Worm (Caenorhabditis elegans) whole organism, L3 larva: ENCODE data around the gene W05E10.1.

Source experiments
- R02D3.7 ChIP-seq: fragments of 150-350 bp; optimal IDR thresholded peaks from 2 replicates; lab custom pipeline; 2014; ENCODE audit warnings: missing biosample characterization, missing genetic modification characterization
- aly-2 ChIP-seq: fragments of 150-350 bp; optimal IDR thresholded peaks from 2 replicates; lab custom pipeline; 2014; ENCODE audit warnings: missing biosample characterization, missing genetic modification characterization
- ama-1 ChIP-seq: fragments of 150-350 bp; optimal IDR thresholded peaks from 2 replicates; lab custom pipeline; 2018
- ceh-16 ChIP-seq: sonication (generic microtip); optimal IDR thresholded peaks from 2 replicates; lab custom pipeline; 2017; ENCODE audit warnings: missing biosample characterization, missing genetic modification characterization
- ceh-28 ChIP-seq: fragments of 150-350 bp; optimal IDR thresholded peaks from 2 replicates; lab custom pipeline; 2014; ENCODE audit warnings: missing biosample characterization, missing genetic modification reagents, missing genetic modification characterization
- ceh-82 ChIP-seq: fragments of 150-350 bp; optimal IDR thresholded peaks from 2 replicates; lab custom pipeline; 2014; ENCODE audit warnings: missing biosample characterization, missing genetic modification characterization
- ceh-9 ChIP-seq: sonication (generic microtip); optimal IDR thresholded peaks from 2 replicates; lab custom pipeline; 2018; ENCODE audit warnings: missing biosample characterization, missing genetic modification characterization
- daf-12 ChIP-seq: fragments of 150-350 bp; optimal IDR thresholded peaks from 2 replicates; lab custom pipeline; 2014; ENCODE audit warnings: missing biosample characterization, missing genetic modification reagents, missing genetic modification characterization
- egl-5 ChIP-seq: fragments of 150-350 bp; optimal IDR thresholded peaks from 2 replicates; lab custom pipeline; 2017; ENCODE audit warnings: missing biosample characterization, missing genetic modification reagents, missing genetic modification characterization, inconsistent platforms
- elt-2 ChIP-seq: sonication (generic microtip); optimal IDR thresholded peaks from 2 replicates; lab custom pipeline; 2016; ENCODE audit warnings: missing genetic modification reagents, mild to moderate bottlenecking, missing genetic modification characterization, missing compliant biosample characterization
- elt-3 ChIP-seq, 3 experiments: fragments of 150-350 bp in 1 of 3; sonication (generic microtip) in 2 of 3; optimal IDR thresholded peaks; 2 replicates in 2 of 3; 4 replicates in 1 of 3; lab custom pipeline; 2014 to 2017; ENCODE audit warnings: missing biosample characterization in 3 of 3, missing genetic modification characterization in 3 of 3
- eor-1 ChIP-seq, 2 experiments: fragments of 150-350 bp; optimal IDR thresholded peaks; 2 replicates each; lab custom pipeline; 2014 to 2018; ENCODE audit warnings: missing biosample characterization in 2 of 2, missing genetic modification characterization in 2 of 2
- fkh-10 ChIP-seq: sonication (generic microtip); optimal IDR thresholded peaks from 2 replicates; lab custom pipeline; 2017; ENCODE audit warnings: missing biosample characterization, missing genetic modification reagents, missing genetic modification characterization
- fos-1 ChIP-seq: fragments of 150-350 bp; optimal IDR thresholded peaks from 2 replicates; lab custom pipeline; 2014; ENCODE audit warnings: missing biosample characterization, missing genetic modification characterization
- hmg-11 ChIP-seq: sonication (generic microtip); optimal IDR thresholded peaks from 2 replicates; lab custom pipeline; 2016; ENCODE audit warnings: missing genetic modification characterization, missing compliant biosample characterization
- jun-1 ChIP-seq: fragments of 150-350 bp; optimal IDR thresholded peaks from 2 replicates; lab custom pipeline; 2014; ENCODE audit warnings: missing biosample characterization, missing genetic modification reagents, missing genetic modification characterization
- lin-15B ChIP-seq: fragments of 150-350 bp; optimal IDR thresholded peaks from 2 replicates; lab custom pipeline; 2014; ENCODE audit warnings: missing biosample characterization, missing genetic modification characterization
- lin-39 ChIP-seq: fragments of 150-350 bp; optimal IDR thresholded peaks from 2 replicates; lab custom pipeline; 2018; ENCODE audit warnings: missing biosample characterization, missing genetic modification reagents, missing genetic modification characterization
- lsy-12 ChIP-seq: sonication (generic microtip); optimal IDR thresholded peaks from 2 replicates; lab custom pipeline; 2016; ENCODE audit warnings: mild to moderate bottlenecking, missing genetic modification characterization, missing compliant biosample characterization
- mdl-1 ChIP-seq: fragments of 150-350 bp; optimal IDR thresholded peaks from 2 replicates; lab custom pipeline; 2014; ENCODE audit warnings: missing biosample characterization, missing genetic modification characterization
- mml-1 ChIP-seq: fragments of 150-350 bp; sonication (generic microtip); optimal IDR thresholded peaks from 3 replicates; lab custom pipeline; 2014; ENCODE audit warnings: missing biosample characterization, missing genetic modification characterization
- nfya-1 ChIP-seq: sonication (generic microtip); optimal IDR thresholded peaks from 2 replicates; lab custom pipeline; 2017; ENCODE audit warnings: missing genetic modification characterization, mild to moderate bottlenecking, missing compliant biosample characterization, antibody characterized with exemption, moderate library complexity; ENCODE audit not compliant: insufficient read depth
- nhr-11 ChIP-seq: fragments of 150-350 bp; optimal IDR thresholded peaks from 2 replicates; lab custom pipeline; 2014; ENCODE audit warnings: missing biosample characterization, missing genetic modification characterization
- nhr-12 ChIP-seq: fragments of 150-350 bp; optimal IDR thresholded peaks from 2 replicates; lab custom pipeline; 2014; ENCODE audit warnings: missing biosample characterization, missing genetic modification characterization
- nhr-23 ChIP-seq: fragments of 150-350 bp; optimal IDR thresholded peaks from 2 replicates; lab custom pipeline; 2014; ENCODE audit warnings: missing biosample characterization, missing genetic modification reagents, missing genetic modification characterization
- nhr-237 ChIP-seq: fragments of 150-350 bp; optimal IDR thresholded peaks from 2 replicates; lab custom pipeline; 2014; ENCODE audit warnings: missing biosample characterization, missing genetic modification characterization
- nhr-25 ChIP-seq: sonication (generic microtip); optimal IDR thresholded peaks from 2 replicates; lab custom pipeline; 2017; ENCODE audit warnings: missing biosample characterization, missing genetic modification characterization
- nhr-28 ChIP-seq: fragments of 150-350 bp; optimal IDR thresholded peaks from 2 replicates; lab custom pipeline; 2014; ENCODE audit warnings: missing biosample characterization, missing genetic modification characterization
- nhr-43 ChIP-seq: sonication (generic microtip); optimal IDR thresholded peaks from 2 replicates; lab custom pipeline; 2016; ENCODE audit warnings: mild to moderate bottlenecking, missing genetic modification characterization, missing compliant biosample characterization; ENCODE audit not compliant: poor library complexity, severe bottlenecking
- nhr-67 ChIP-seq: fragments of 150-350 bp; optimal IDR thresholded peaks from 2 replicates; lab custom pipeline; 2014; ENCODE audit warnings: missing biosample characterization, missing genetic modification characterization
- nhr-76 ChIP-seq: fragments of 150-350 bp; sonication (generic microtip); optimal IDR thresholded peaks from 5 replicates; lab custom pipeline; 2014; ENCODE audit warnings: missing biosample characterization, missing genetic modification characterization
- nhr-77 ChIP-seq: fragments of 150-350 bp; optimal IDR thresholded peaks from 2 replicates; lab custom pipeline; 2014; ENCODE audit warnings: missing biosample characterization, missing genetic modification characterization
- pha-4 ChIP-seq: fragments of 150-350 bp; optimal IDR thresholded peaks from 2 replicates; lab custom pipeline; 2014; ENCODE audit warnings: missing biosample characterization, missing genetic modification reagents, missing genetic modification characterization
- pqm-1 ChIP-seq: fragments of 150-350 bp; optimal IDR thresholded peaks from 2 replicates; lab custom pipeline; 2017; ENCODE audit warnings: missing biosample characterization, missing genetic modification characterization, inconsistent platforms
- sea-2 ChIP-seq: fragments of 150-350 bp; sonication (generic microtip); optimal IDR thresholded peaks from 4 replicates; lab custom pipeline; 2014; ENCODE audit warnings: missing biosample characterization, missing genetic modification reagents, missing genetic modification characterization
- skn-1 ChIP-seq: fragments of 150-350 bp; optimal IDR thresholded peaks from 2 replicates; lab custom pipeline; 2014; ENCODE audit warnings: missing biosample characterization, missing genetic modification characterization
- snpc-4 ChIP-seq: fragments of 150-350 bp; optimal IDR thresholded peaks from 2 replicates; lab custom pipeline; 2014; ENCODE audit warnings: missing biosample characterization, missing genetic modification characterization
- tbx-2 ChIP-seq: sonication (generic microtip); optimal IDR thresholded peaks from 2 replicates; lab custom pipeline; 2016; ENCODE audit warnings: mild to moderate bottlenecking, missing genetic modification characterization, missing compliant biosample characterization
- unc-39 ChIP-seq: sonication (generic microtip); optimal IDR thresholded peaks from 4 replicates; lab custom pipeline; 2017; ENCODE audit warnings: missing biosample characterization, missing genetic modification characterization
- unc-62 ChIP-seq: fragments of 150-350 bp; sonication (generic microtip); optimal IDR thresholded peaks from 4 replicates; lab custom pipeline; 2014; ENCODE audit warnings: missing biosample characterization, missing genetic modification reagents, missing genetic modification characterization
- ztf-11 ChIP-seq: fragments of 150-350 bp; optimal IDR thresholded peaks from 2 replicates; lab custom pipeline; 2014; ENCODE audit warnings: missing biosample characterization, missing genetic modification characterization

The W05E10.1 gene

DNA sequence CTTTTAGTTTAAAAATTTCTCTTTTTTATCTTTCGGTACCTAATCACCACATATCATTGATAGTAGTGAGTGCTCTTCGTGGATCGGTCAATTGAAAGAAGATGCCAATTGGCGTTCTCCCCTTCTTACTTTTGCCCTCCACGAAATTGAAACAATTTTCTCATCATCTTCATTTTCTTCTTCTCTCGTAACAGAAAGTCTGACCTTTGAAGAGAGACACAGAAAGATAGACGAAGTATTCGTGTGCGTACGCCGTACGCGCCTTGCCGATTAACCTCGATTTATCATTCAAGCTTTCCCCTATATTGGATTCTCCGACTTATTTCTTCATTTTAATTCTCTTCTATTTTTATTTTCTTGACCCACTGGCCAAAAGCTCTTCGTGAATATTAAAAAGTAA is 14.0 kb downstream of the W05E10.1 start:
- peak; percentile 6 for TF ChIP-seq hmg-11
- TF ChIP-seq elt-2 (tag; lab: Kevin White, UChicago): no peak
- peak; percentile 67 for TF ChIP-seq nhr-23 (tag; lab: Kevin White, UChicago)
- TF ChIP-seq lin-39 (tag; lab: Kevin White, UChicago): peak; percentile 8
- peak; percentile 0 for TF ChIP-seq nfya-1 (tag; lab: Kevin White, UChicago)
- TF ChIP-seq mml-1 (tag; lab: Kevin White, UChicago): no peak
- no peak for TF ChIP-seq daf-12 (tag; lab: Kevin White, UChicago)
- peak; percentile 22 for TF ChIP-seq nhr-25 (tag; lab: Kevin White, UChicago)

DNA sequence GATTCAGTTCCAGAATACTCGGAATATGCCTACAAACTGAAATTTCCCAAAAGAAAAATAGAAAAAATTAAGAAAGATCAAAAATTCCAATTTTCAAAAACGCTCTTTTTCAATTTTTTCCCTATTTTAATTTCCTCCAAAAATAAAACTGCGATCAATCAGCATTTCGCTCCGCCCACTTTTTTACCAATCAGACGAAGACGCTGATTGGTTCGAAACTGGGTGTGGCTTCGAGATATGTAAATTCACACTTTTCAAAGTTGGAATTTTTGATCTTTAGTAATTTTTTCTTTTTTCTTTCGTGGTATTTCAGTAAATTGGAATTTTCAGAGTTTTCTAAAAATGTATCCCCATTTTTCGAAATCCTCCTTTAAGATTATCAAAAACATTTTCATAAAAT is 14.5 kb downstream of the W05E10.1 start:
- TF ChIP-seq eor-1 (tag; optimal IDR thresholded peaks at IDR 0.05; lab: Kevin White, UChicago) (no peak), ceh-16 (tag; lab: Kevin White, UChicago) (no peak), nfya-1 (tag; lab: Kevin White, UChicago) (peak; percentile 90), lin-39 (tag; lab: Kevin White, UChicago) (no peak), nhr-11 (no peak)

DNA sequence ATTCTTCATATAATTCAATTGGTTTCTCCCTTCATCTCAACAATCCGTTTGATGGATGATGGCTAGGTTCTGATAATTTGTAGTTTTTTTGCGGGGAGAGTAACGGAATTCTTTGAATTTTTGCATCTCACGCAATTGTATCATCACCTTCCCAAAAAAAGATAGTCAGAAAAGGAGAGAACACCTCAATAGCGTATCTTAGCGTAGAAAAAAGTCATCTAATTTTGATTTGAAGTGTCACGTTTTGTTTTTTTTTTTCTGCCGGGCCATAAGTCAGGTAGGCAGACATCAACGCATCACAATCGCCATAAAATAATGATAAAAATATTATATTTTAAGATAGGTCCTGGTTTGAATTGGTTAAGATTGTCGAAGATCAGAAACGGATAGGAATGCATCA is 15.0 kb downstream of the W05E10.1 start:
- no peak for TF ChIP-seq nhr-237 (tag; lab: Kevin White, UChicago)

ce11 chrV:11675638-11676037 is 15.9 kb downstream of the W05E10.1 start, which contains the start of gene ape-1:
ape-1 (plus strand) TSS chrV:11675938.
- TF ChIP-seq nhr-76 (tag; lab: Kevin White, UChicago) (no peak), snpc-4 (tag; lab: Kevin White, UChicago) (no peak), pha-4 (tag; lab: Kevin White, UChicago) (no peak), nhr-67 (tag; lab: Kevin White, UChicago) (no peak), unc-39 (tag; lab: Kevin White, UChicago) (no peak), lsy-12 (no peak), nhr-11 (no peak), nhr-12 (no peak), sea-2 (GFP tag; lab: Kevin White, UChicago) (no peak), daf-12 (tag; lab: Kevin White, UChicago) (no peak), fkh-10 (GFP tag; lab: Kevin White, UChicago) (no peak), tbx-2 (tag; lab: Kevin White, UChicago) (no peak), ama-1 (no peak), skn-1 (no peak), nhr-28 (no peak), egl-5 (no peak), nhr-43 (tag; lab: Kevin White, UChicago) (no peak), R02D3.7 (tag; lab: Kevin White, UChicago) (no peak)

ce11 chrV:11674594-11675579 is 16.6 kb downstream of the W05E10.1 start:
- no peak for TF ChIP-seq lin-39 (tag; lab: Kevin White, UChicago)
- no peak for TF ChIP-seq mml-1 (tag; lab: Kevin White, UChicago)
- no peak for TF ChIP-seq nhr-23 (tag; lab: Kevin White, UChicago)
- no peak for TF ChIP-seq unc-62 (GFP tag; lab: Kevin White, UChicago)
- TF ChIP-seq elt-2 (tag; lab: Kevin White, UChicago): peak; percentile 70
- TF ChIP-seq mdl-1 (tag; lab: Kevin White, UChicago): no peak
- no peak for TF ChIP-seq aly-2 (tag; lab: Kevin White, UChicago)
- no peak for TF ChIP-seq nhr-77 (tag; lab: Kevin White, UChicago)
- no peak for TF ChIP-seq unc-39 (tag; lab: Kevin White, UChicago)
- peak; percentile 50 for TF ChIP-seq pqm-1 (tag; lab: Kevin White, UChicago)
- TF ChIP-seq jun-1 (tag; lab: Kevin White, UChicago): peak; percentile 1
- peak; percentile 84 for TF ChIP-seq pha-4 (tag; lab: Kevin White, UChicago)
- no peak for TF ChIP-seq ceh-9 (tag; lab: Kevin White, UChicago)
- peak; percentile 2 for TF ChIP-seq nhr-25 (tag; lab: Kevin White, UChicago)
- no peak for TF ChIP-seq nhr-67 (tag; lab: Kevin White, UChicago)
- TF ChIP-seq ceh-16 (tag; lab: Kevin White, UChicago): no peak
- TF ChIP-seq fkh-10 (GFP tag; lab: Kevin White, UChicago): peak; percentile 50
- TF ChIP-seq lin-15B: no peak
- TF ChIP-seq elt-3 (tag; optimal IDR thresholded peaks at IDR 0.05; lab: Kevin White, UChicago): no peak
- no peak for TF ChIP-seq ceh-28 (tag; lab: Kevin White, UChicago)
- TF ChIP-seq ceh-82: no peak
- no peak for TF ChIP-seq R02D3.7 (tag; lab: Kevin White, UChicago)
- no peak for TF ChIP-seq fos-1
- TF ChIP-seq tbx-2 (tag; lab: Kevin White, UChicago): no peak
- TF ChIP-seq hmg-11: no peak
- TF ChIP-seq eor-1 (tag; optimal IDR thresholded peaks at IDR 0.05; lab: Kevin White, UChicago): no peak
- TF ChIP-seq lsy-12: no peak
- TF ChIP-seq ama-1: no peak
- TF ChIP-seq ztf-11: no peak
